Worm (Caenorhabditis elegans) whole organism, young adult: ENCODE results near the gene K08E4.3.

Experiments used
- C17E4.6 ChIP-seq: fragments of 200-800 bp; sonication (Bioruptor generic); IDR thresholded peaks from 2 replicates; pipeline ENCODE4 v1.3.6; 2022; ENCODE audit warnings: missing genetic modification reagents, missing genetic modification characterization, missing compliant biosample characterization
- F10E7.11 ChIP-seq: sonication (generic microtip); optimal IDR thresholded peaks from 2 replicates; lab custom pipeline; 2017; ENCODE audit warnings: mild to moderate bottlenecking, missing genetic modification characterization, moderate library complexity, missing compliant biosample characterization
- F33H1.4 ChIP-seq: fragments of 200-800 bp; sonication (Bioruptor generic); IDR thresholded peaks from 2 replicates; pipeline ENCODE4 v1.3.6; 2022; ENCODE audit warnings: missing genetic modification reagents, missing genetic modification characterization, missing compliant biosample characterization
- F39B2.1 ChIP-seq: fragments of 200-800 bp; sonication (Bioruptor generic); IDR thresholded peaks from 2 replicates; pipeline ENCODE4 v1.3.6; 2022; ENCODE audit warnings: missing genetic modification reagents, missing genetic modification characterization, missing compliant biosample characterization
- F52B5.7 ChIP-seq: sonication (generic microtip); optimal IDR thresholded peaks from 2 replicates; lab custom pipeline; 2016; ENCODE audit warnings: mild to moderate bottlenecking, missing genetic modification characterization, missing compliant biosample characterization
- F55B11.4 ChIP-seq: sonication (generic microtip); optimal IDR thresholded peaks from 2 replicates; lab custom pipeline; 2016; ENCODE audit warnings: missing compliant biosample characterization, missing genetic modification characterization, borderline replicate concordance; ENCODE audit not compliant: insufficient read depth
- F57C9.4 ChIP-seq: sonication (generic microtip); optimal IDR thresholded peaks from 2 replicates; lab custom pipeline; 2017; ENCODE audit warnings: mild to moderate bottlenecking, missing genetic modification characterization, missing compliant biosample characterization
- K11D2.4 ChIP-seq: fragments of 200-800 bp; sonication (Bioruptor generic); IDR thresholded peaks from 2 replicates; pipeline ENCODE4 v1.3.6; 2022; ENCODE audit warnings: missing genetic modification reagents, missing genetic modification characterization, missing compliant biosample characterization
- T07F8.4 ChIP-seq: sonication (generic microtip); optimal IDR thresholded peaks from 2 replicates; lab custom pipeline; 2016; ENCODE audit warnings: mild to moderate bottlenecking, missing genetic modification characterization, moderate library complexity, missing compliant biosample characterization
- Y56A3A.18 ChIP-seq: fragments of 200-800 bp; sonication (Bioruptor generic); IDR thresholded peaks from 2 replicates; pipeline ENCODE4 v1.3.6; 2022; ENCODE audit warnings: missing genetic modification reagents, missing genetic modification characterization, missing compliant biosample characterization
- Y79H2A.3 ChIP-seq: fragments of 200-800 bp; sonication (Bioruptor generic); conservative IDR thresholded peaks from 2 replicates; pipeline ENCODE4 v1.3.6; 2022; ENCODE audit warnings: missing genetic modification reagents, missing genetic modification characterization, missing compliant biosample characterization
- ama-1 ChIP-seq, 3 experiments: fragments of 150-350 bp in 1 of 3; sonication (generic microtip) in 2 of 3; optimal IDR thresholded peaks; 2 replicates each; lab custom pipeline; 2014 to 2018; ENCODE audit warnings: missing biosample characterization in 2 of 3, missing genetic modification characterization in 2 of 3, missing genetic modification reagents in 2 of 3
- aptf-2 ChIP-seq: fragments of 200-800 bp; sonication (Bioruptor generic); conservative IDR thresholded peaks from 2 replicates; pipeline ENCODE4 v1.3.6; 2022; ENCODE audit warnings: missing genetic modification reagents, missing genetic modification characterization, missing compliant biosample characterization
- bed-2 ChIP-seq: fragments of 200-800 bp; sonication (Bioruptor generic); IDR thresholded peaks from 2 replicates; pipeline ENCODE4 v1.3.6; 2022; ENCODE audit warnings: missing genetic modification reagents, missing genetic modification characterization, missing compliant biosample characterization
- dpl-1 ChIP-seq: fragments of 150-350 bp; optimal IDR thresholded peaks from 2 replicates; lab custom pipeline; 2014; ENCODE audit warnings: missing biosample characterization, missing genetic modification reagents, missing genetic modification characterization
- egl-18 ChIP-seq: fragments of 200-800 bp; sonication (Bioruptor generic); IDR thresholded peaks from 2 replicates; pipeline ENCODE4 v1.3.6; 2022; ENCODE audit warnings: missing genetic modification reagents, missing genetic modification characterization, missing compliant biosample characterization
- egrh-3 ChIP-seq: fragments of 200-800 bp; sonication (Bioruptor generic); IDR thresholded peaks from 2 replicates; pipeline ENCODE4 v1.3.6; 2022; ENCODE audit warnings: missing genetic modification reagents, missing genetic modification characterization, missing compliant biosample characterization
- fkh-3 ChIP-seq: sonication (generic microtip); optimal IDR thresholded peaks from 2 replicates; lab custom pipeline; 2016; ENCODE audit warnings: mild to moderate bottlenecking, missing genetic modification characterization, missing compliant biosample characterization
- him-1 ChIP-seq: sonication (generic microtip); optimal IDR thresholded peaks from 2 replicates; lab custom pipeline; 2016; ENCODE audit warnings: missing genotype, missing genetic modification reagents, missing genetic modification characterization, missing compliant biosample characterization
- hmg-1.2 ChIP-seq: fragments of 200-800 bp; sonication (Bioruptor generic); IDR thresholded peaks from 2 replicates; pipeline ENCODE4 v1.3.6; 2022; ENCODE audit warnings: missing genetic modification reagents, missing genetic modification characterization, missing compliant biosample characterization
- hsf-1 ChIP-seq: fragments of 200-800 bp; sonication (Bioruptor generic); IDR thresholded peaks from 2 replicates; pipeline ENCODE4 v1.3.6; 2022; ENCODE audit warnings: missing genetic modification reagents, missing genetic modification characterization, missing compliant biosample characterization
- lin-26 ChIP-seq: fragments of 200-800 bp; sonication (Bioruptor generic); IDR thresholded peaks from 2 replicates; pipeline ENCODE4 v1.3.6; 2022; ENCODE audit warnings: missing genetic modification reagents, missing genetic modification characterization, missing compliant biosample characterization
- lin-35 ChIP-seq, 3 experiments: fragments of 150-350 bp in 2 of 3; sonication (generic microtip) in 1 of 3; optimal IDR thresholded peaks; 2 replicates each; lab custom pipeline; 2014 to 2018; ENCODE audit warnings: missing biosample characterization in 3 of 3, missing genetic modification characterization in 3 of 3, missing genetic modification reagents in 3 of 3
- lin-54 ChIP-seq: fragments of 200-800 bp; sonication (Bioruptor generic); optimal IDR thresholded peaks from 2 replicates; lab custom pipeline; 2018; ENCODE audit warnings: mild to moderate bottlenecking, missing genetic modification characterization, missing compliant biosample characterization
- lir-1 ChIP-seq: fragments of 200-800 bp; sonication (Bioruptor generic); conservative IDR thresholded peaks from 2 replicates; pipeline ENCODE4 v1.3.6; 2022; ENCODE audit warnings: missing genetic modification reagents, missing genetic modification characterization, missing compliant biosample characterization
- lsl-1 ChIP-seq: fragments of 200-800 bp; sonication (Bioruptor generic); optimal IDR thresholded peaks from 2 replicates; lab custom pipeline; 2018; ENCODE audit warnings: mild to moderate bottlenecking, missing genetic modification characterization, moderate library complexity, missing compliant biosample characterization
- lsy-27 ChIP-seq: sonication (generic microtip); optimal IDR thresholded peaks from 2 replicates; lab custom pipeline; 2017; ENCODE audit warnings: missing genetic modification characterization, mild to moderate bottlenecking, missing compliant biosample characterization, antibody characterized with exemption, missing genotype, borderline replicate concordance; ENCODE audit not compliant: insufficient read depth
- madf-3 ChIP-seq: fragments of 200-800 bp; sonication (Bioruptor generic); IDR thresholded peaks from 2 replicates; pipeline ENCODE4 v1.3.6; 2022; ENCODE audit warnings: missing genetic modification reagents, missing genetic modification characterization, missing compliant biosample characterization
- nfya-1 ChIP-seq: sonication (generic microtip); optimal IDR thresholded peaks from 2 replicates; lab custom pipeline; 2017; ENCODE audit warnings: antibody characterized with exemption, missing compliant biosample characterization, missing genetic modification characterization, borderline replicate concordance; ENCODE audit not compliant: insufficient read depth
- nhr-179 ChIP-seq: sonication (generic microtip); optimal IDR thresholded peaks from 2 replicates; lab custom pipeline; 2016; ENCODE audit warnings: mild to moderate bottlenecking, missing genetic modification characterization, missing compliant biosample characterization
- repo-1 ChIP-seq: sonication (generic microtip); optimal IDR thresholded peaks from 2 replicates; lab custom pipeline; 2017; ENCODE audit warnings: mild to moderate bottlenecking, missing genetic modification characterization, missing compliant biosample characterization
- rpc-1 ChIP-seq, 2 experiments: fragments of 150-350 bp in 1 of 2; sonication (generic microtip) in 1 of 2; optimal IDR thresholded peaks; 2 replicates each; lab custom pipeline; 2014 to 2018; ENCODE audit warnings: missing biosample characterization in 1 of 2, missing genetic modification characterization in 1 of 2, missing genetic modification reagents in 1 of 2, missing genotype in 1 of 2
- sea-2 ChIP-seq: fragments of 200-800 bp; sonication (Bioruptor generic); IDR thresholded peaks from 2 replicates; pipeline ENCODE4 v1.3.6; 2022; ENCODE audit warnings: missing genetic modification characterization, missing compliant biosample characterization
- snpc-1.3 ChIP-seq: sonication (generic microtip); optimal IDR thresholded peaks from 2 replicates; lab custom pipeline; 2017; ENCODE audit warnings: missing genetic modification characterization, mild to moderate bottlenecking, missing compliant biosample characterization, antibody characterized with exemption, moderate library complexity, missing genotype, missing genetic modification reagents; ENCODE audit not compliant: insufficient read depth
- snpc-4 ChIP-seq, 5 experiments: fragments of 150-350 bp in 1 of 5; sonication (generic microtip) in 4 of 5; optimal IDR thresholded peaks; 2 replicates each; lab custom pipeline; 2014 to 2018; ENCODE audit warnings: missing genetic modification characterization in 5 of 5, missing biosample characterization in 3 of 5, antibody characterized with exemption in 2 of 5, mild to moderate bottlenecking in 2 of 5, missing compliant biosample characterization in 2 of 5, missing genotype in 2 of 5, moderate library complexity in 2 of 5, missing genetic modification reagents in 1 of 5
- somi-1 ChIP-seq: fragments of 200-800 bp; sonication (Bioruptor generic); optimal IDR thresholded peaks from 2 replicates; lab custom pipeline; 2018; ENCODE audit warnings: mild to moderate bottlenecking, missing genetic modification characterization, missing compliant biosample characterization
- tbp1 ChIP-seq: fragments of 200-800 bp; sonication (Bioruptor generic); optimal IDR thresholded peaks from 2 replicates; lab custom pipeline; 2018; ENCODE audit warnings: mild to moderate bottlenecking, missing genetic modification characterization, missing compliant biosample characterization
- tlf-1 ChIP-seq: fragments of 200-800 bp; sonication (Bioruptor generic); optimal IDR thresholded peaks from 2 replicates; lab custom pipeline; 2018; ENCODE audit warnings: mild to moderate bottlenecking, missing genetic modification characterization, missing compliant biosample characterization
- unc-62 ChIP-seq: fragments of 150-350 bp; optimal IDR thresholded peaks from 2 replicates; lab custom pipeline; 2014; ENCODE audit warnings: missing biosample characterization, missing genetic modification reagents, missing genetic modification characterization
- xnd-1 ChIP-seq: sonication (generic microtip); optimal IDR thresholded peaks from 2 replicates; lab custom pipeline; 2016; ENCODE audit warnings: missing genotype, missing genetic modification reagents, missing genetic modification characterization, missing compliant biosample characterization
- ztf-3 ChIP-seq: fragments of 200-800 bp; sonication (Bioruptor generic); optimal IDR thresholded peaks from 2 replicates; lab custom pipeline; 2018; ENCODE audit warnings: mild to moderate bottlenecking, missing genetic modification characterization, missing compliant biosample characterization
- ztf-6 ChIP-seq: fragments of 200-800 bp; sonication (Bioruptor generic); IDR thresholded peaks from 2 replicates; pipeline ENCODE4 v1.3.6; 2022; ENCODE audit warnings: missing genetic modification reagents, missing genetic modification characterization, missing compliant biosample characterization

The K08E4.3 gene

DNA sequence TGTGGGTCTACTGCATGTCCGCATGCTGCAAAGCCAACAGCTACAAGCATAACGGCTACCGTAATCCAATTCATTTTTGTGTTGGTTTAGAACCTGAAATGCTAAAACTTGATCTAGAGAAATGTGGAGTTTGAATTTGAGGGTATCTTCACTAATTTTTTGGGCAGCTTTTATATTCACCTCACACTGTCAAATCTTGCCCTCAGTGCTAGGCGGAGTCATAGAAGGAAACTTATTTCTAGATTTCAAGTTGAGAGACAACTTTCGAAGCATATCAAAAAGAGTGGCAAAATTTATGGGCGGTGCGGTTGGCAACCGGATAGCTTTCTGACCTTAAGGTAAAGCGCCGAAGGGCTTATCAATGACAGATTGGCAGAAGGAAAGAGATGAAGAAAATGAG lies 42.0 kb upstream of the K08E4.3 start, which contains the start of gene lips-6:
TSS of gene lips-6 (minus strand) at position 101 of the 400 bp plus-strand sequence.
- no peak for TF ChIP-seq hmg-1.2 (GFP tag; lab: Robert Waterston, UW)
- no peak for TF ChIP-seq lin-26 (GFP tag; lab: Robert Waterston, UW)
- no peak for TF ChIP-seq tbp1 (GFP tag; lab: Kevin White, UChicago)
- no peak for TF ChIP-seq rpc-1 (optimal IDR thresholded peaks at IDR 0.05; lab: Kevin White, UChicago)
- no peak for TF ChIP-seq rpc-1 (tag; optimal IDR thresholded peaks at IDR 0.05; lab: Kevin White, UChicago)
- no peak for TF ChIP-seq F33H1.4 (GFP tag; lab: Robert Waterston, UW)
- TF ChIP-seq ztf-3 (GFP tag; lab: Kevin White, UChicago): no peak
- no peak for TF ChIP-seq lsl-1 (GFP tag; lab: Kevin White, UChicago)
- TF ChIP-seq tlf-1 (GFP tag; lab: Kevin White, UChicago): no peak
- no peak for TF ChIP-seq snpc-4 (GFP tag; optimal IDR thresholded peaks at IDR 0.05; lab: Kevin White, UChicago)
- TF ChIP-seq snpc-4 (tag; optimal IDR thresholded peaks at IDR 0.05; lab: Kevin White, UChicago): no peak
- no peak for TF ChIP-seq aptf-2
- TF ChIP-seq F57C9.4 (tag; lab: Kevin White, UChicago): no peak
- no peak for TF ChIP-seq unc-62 (GFP tag; lab: Kevin White, UChicago)
- TF ChIP-seq bed-2 (GFP tag; lab: Robert Waterston, UW): no peak
- no peak for TF ChIP-seq somi-1 (GFP tag; lab: Kevin White, UChicago)
- no peak for TF ChIP-seq K11D2.4 (GFP tag; lab: Robert Waterston, UW)
- TF ChIP-seq lin-54 (GFP tag; lab: Kevin White, UChicago): no peak
- TF ChIP-seq, all 124 proteins: peak for 0

DNA sequence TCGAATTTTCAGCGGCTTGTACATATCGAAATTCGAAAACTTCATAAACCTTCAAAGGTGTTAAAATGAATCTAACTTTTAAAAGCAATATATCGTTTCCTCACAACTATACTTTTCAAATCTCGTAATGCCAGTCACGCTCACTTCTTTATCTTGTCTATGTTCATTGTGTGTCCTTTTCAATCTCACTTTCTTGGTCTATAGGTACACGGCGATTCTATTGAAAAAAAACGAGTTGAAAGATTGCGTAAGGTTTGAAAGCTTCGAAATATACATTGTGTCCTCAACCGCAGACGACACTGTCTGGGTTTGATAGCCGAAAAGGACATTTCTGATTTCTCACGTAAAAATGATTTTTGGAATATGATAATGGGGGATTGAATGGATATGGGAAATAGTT lies 38.6 kb upstream of the K08E4.3 start:
- TF ChIP-seq F39B2.1 (GFP tag; lab: Robert Waterston, UW): no peak
- TF ChIP-seq F52B5.7: no peak
- TF ChIP-seq nfya-1 (tag; lab: Kevin White, UChicago): no peak
- TF ChIP-seq, all 124 proteins: peak for 0

DNA sequence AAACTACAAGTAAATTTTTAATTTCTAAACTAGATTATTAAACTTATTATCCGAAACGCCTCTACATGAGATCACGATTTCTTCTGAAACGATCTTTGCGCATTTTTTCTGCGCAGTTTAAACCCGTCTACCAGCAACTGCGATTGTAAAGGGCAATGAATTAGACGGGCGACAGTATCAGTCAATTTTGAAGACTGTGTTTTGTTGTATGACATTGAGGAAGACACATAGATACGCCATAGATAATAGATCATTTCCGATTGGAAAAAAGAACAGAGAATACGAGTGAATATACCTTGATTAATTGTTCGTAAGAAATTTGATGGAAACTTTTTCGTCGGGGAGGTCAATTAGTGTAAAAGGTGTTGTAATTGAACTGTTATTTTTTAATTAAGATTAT lies 36.2 kb upstream of the K08E4.3 start:
- no peak for TF ChIP-seq egrh-3
- TF ChIP-seq lsy-27 (tag; lab: Kevin White, UChicago): no peak
- TF ChIP-seq egl-18: no peak
- TF ChIP-seq sea-2 (GFP tag; lab: Robert Waterston, UW): no peak
- TF ChIP-seq lin-35 (GFP tag; optimal IDR thresholded peaks at IDR 0.05; lab: Kevin White, UChicago): no peak
- TF ChIP-seq ztf-3 (GFP tag; lab: Kevin White, UChicago): no peak
- TF ChIP-seq bed-2 (GFP tag; lab: Robert Waterston, UW): no peak
- TF ChIP-seq F52B5.7: no peak
- TF ChIP-seq tlf-1 (GFP tag; lab: Kevin White, UChicago): no peak
- TF ChIP-seq tbp1 (GFP tag; lab: Kevin White, UChicago): no peak
- TF ChIP-seq him-1: no peak
- TF ChIP-seq T07F8.4 (tag; lab: Kevin White, UChicago): no peak
- no peak for TF ChIP-seq dpl-1
- no peak for TF ChIP-seq fkh-3
- no peak for TF ChIP-seq Y56A3A.18 (GFP tag; lab: Robert Waterston, UW)
- no peak for TF ChIP-seq repo-1 (tag; lab: Kevin White, UChicago)
- no peak for TF ChIP-seq snpc-1.3 (tag; lab: Kevin White, UChicago)
- no peak for TF ChIP-seq nhr-179

DNA sequence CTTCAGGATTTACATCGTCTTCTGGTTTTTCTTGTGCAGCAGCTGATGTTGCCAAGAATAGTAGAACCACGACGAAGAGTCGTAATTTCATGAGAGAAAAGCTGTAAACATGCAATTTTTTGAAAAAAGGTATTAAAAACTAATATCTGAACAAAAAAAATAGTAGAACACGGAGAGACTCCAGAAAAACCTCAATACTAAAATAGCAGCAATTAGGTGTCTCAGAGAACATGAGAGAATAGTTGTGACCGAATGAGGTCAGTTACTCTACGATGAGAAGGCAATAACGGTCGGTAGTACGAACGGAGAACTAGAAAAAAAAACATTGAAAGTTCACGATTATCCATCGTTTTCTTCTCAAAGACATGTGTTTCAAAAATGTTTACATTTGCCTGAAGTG lies 28.5 kb upstream of the K08E4.3 start, which contains the start of gene tgn-38:
TSS of gene tgn-38 (minus strand) at position 101 of the 400 bp plus-strand sequence.
- no peak for TF ChIP-seq lir-1 (GFP tag; lab: Robert Waterston, UW)
- TF ChIP-seq ztf-6 (GFP tag; lab: Robert Waterston, UW): no peak
- no peak for TF ChIP-seq ama-1 (optimal IDR thresholded peaks at IDR 0.05; lab: Kevin White, UChicago)
- no peak for TF ChIP-seq ama-1 (GFP tag; optimal IDR thresholded peaks at IDR 0.05; lab: Kevin White, UChicago)
- TF ChIP-seq tbp1 (GFP tag; lab: Kevin White, UChicago): no peak
- no peak for TF ChIP-seq xnd-1
- TF ChIP-seq C17E4.6 (GFP tag; lab: Robert Waterston, UW): no peak
- TF ChIP-seq Y79H2A.3 (GFP tag; lab: Robert Waterston, UW): no peak
- no peak for TF ChIP-seq Y56A3A.18 (GFP tag; lab: Robert Waterston, UW)
- no peak for TF ChIP-seq madf-3
- TF ChIP-seq lsl-1 (GFP tag; lab: Kevin White, UChicago): no peak
- no peak for TF ChIP-seq F55B11.4 (tag; lab: Kevin White, UChicago)
- no peak for TF ChIP-seq lin-26 (GFP tag; lab: Robert Waterston, UW)
- no peak for TF ChIP-seq F10E7.11 (tag; lab: Kevin White, UChicago)
- TF ChIP-seq bed-2 (GFP tag; lab: Robert Waterston, UW): no peak
- no peak for TF ChIP-seq hsf-1 (GFP tag; lab: Robert Waterston, UW)
